Fruit fly (Drosophila melanogaster) whole organism, adult: ENCODE results near the gene CG6013.

Source experiments
- CG11617 ChIP-seq: fragments of 200-800 bp; sonication (Bioruptor generic); optimal IDR thresholded peaks from 2 replicates; lab custom pipeline; 2017; ENCODE audit warnings: mild to moderate bottlenecking, missing biosample characterization, missing genetic modification reagents, missing genetic modification characterization
- CG12768 ChIP-seq: fragments of 200-800 bp; sonication (Bioruptor generic); optimal IDR thresholded peaks from 2 replicates; lab custom pipeline; 2017; ENCODE audit warnings: missing biosample characterization, missing genetic modification characterization, mild to moderate bottlenecking, moderate library complexity, missing genetic modification reagents
- CG14711 ChIP-seq: fragments of 200-800 bp; sonication (Bioruptor generic); optimal IDR thresholded peaks from 2 replicates; lab custom pipeline; 2018; ENCODE audit warnings: missing biosample characterization, mild to moderate bottlenecking, missing genetic modification characterization, moderate library complexity
- CG1620 ChIP-seq: fragments of 200-800 bp; sonication (Bioruptor generic); optimal IDR thresholded peaks from 2 replicates; lab custom pipeline; 2016; ENCODE audit warnings: missing biosample characterization, missing genetic modification characterization
- CG33017 ChIP-seq: fragments of 200-800 bp; sonication (Bioruptor generic); optimal IDR thresholded peaks from 2 replicates; lab custom pipeline; 2018; ENCODE audit warnings: missing biosample characterization, mild to moderate bottlenecking, missing genetic modification characterization, moderate library complexity
- CG5204 ChIP-seq: fragments of 200-800 bp; sonication (Bioruptor generic); optimal IDR thresholded peaks from 2 replicates; lab custom pipeline; 2016; ENCODE audit warnings: missing biosample characterization, missing genetic modification characterization
- CG7045 ChIP-seq: fragments of 200-800 bp; sonication (Bioruptor generic); optimal IDR thresholded peaks from 2 replicates; lab custom pipeline; 2017; ENCODE audit warnings: missing biosample characterization, mild to moderate bottlenecking, missing genetic modification characterization
- CG7101 ChIP-seq: fragments of 200-800 bp; sonication (Bioruptor generic); optimal IDR thresholded peaks from 2 replicates; lab custom pipeline; 2018; ENCODE audit warnings: missing biosample characterization, mild to moderate bottlenecking, missing genetic modification characterization, moderate library complexity
- Clk ChIP-seq: fragments of 200-800 bp; sonication (Bioruptor generic); optimal IDR thresholded peaks from 2 replicates; lab custom pipeline; 2017; ENCODE audit warnings: missing biosample characterization, missing genetic modification characterization
- Crg-1 ChIP-seq: fragments of 200-800 bp; sonication (Bioruptor generic); optimal IDR thresholded peaks from 2 replicates; lab custom pipeline; 2016; ENCODE audit warnings: missing biosample characterization, missing genetic modification characterization
- Hr96 ChIP-seq: fragments of 200-800 bp; sonication (Bioruptor generic); optimal IDR thresholded peaks from 2 replicates; lab custom pipeline; 2016; ENCODE audit warnings: missing biosample characterization, missing genetic modification characterization
- Mnt ChIP-seq: fragments of 200-800 bp; sonication (Bioruptor generic); optimal IDR thresholded peaks from 2 replicates; lab custom pipeline; 2016; ENCODE audit warnings: missing biosample characterization, mild to moderate bottlenecking, missing genetic modification characterization
- bab1 ChIP-seq: fragments of 200-800 bp; sonication (Bioruptor generic); optimal IDR thresholded peaks from 3 replicates; lab custom pipeline; 2019; ENCODE audit warnings: missing biosample characterization, mild to moderate bottlenecking, missing genetic modification characterization, moderate library complexity
- cic ChIP-seq: fragments of 200-800 bp; sonication (Bioruptor generic); optimal IDR thresholded peaks from 2 replicates; lab custom pipeline; 2017; ENCODE audit warnings: missing biosample characterization, mild to moderate bottlenecking, missing genetic modification characterization, moderate library complexity
- cnc ChIP-seq, 2 experiments: fragments of >200 bp; optimal IDR thresholded peaks; 2 replicates each; lab custom pipeline; 2017
- kay ChIP-seq: fragments of 200-800 bp; sonication (Bioruptor generic); peaks from one replicate; lab custom pipeline; 2016; ENCODE audit warnings: missing biosample characterization, missing genetic modification characterization, borderline replicate concordance
- ovo ChIP-seq: fragments of 200-800 bp; sonication (Bioruptor generic); optimal IDR thresholded peaks from 2 replicates; lab custom pipeline; 2016; ENCODE audit warnings: missing biosample characterization, missing genetic modification characterization
- pad ChIP-seq: fragments of 200-800 bp; sonication (Bioruptor generic); optimal IDR thresholded peaks from 3 replicates; lab custom pipeline; 2017; ENCODE audit warnings: missing biosample characterization, missing genetic modification characterization, mild to moderate bottlenecking, moderate library complexity, missing genetic modification reagents
- tj ChIP-seq: fragments of 200-800 bp; sonication (Bioruptor generic); optimal IDR thresholded peaks from 3 replicates; lab custom pipeline; 2017; ENCODE audit warnings: missing biosample characterization, mild to moderate bottlenecking, missing genetic modification characterization, moderate library complexity
- toe ChIP-seq: fragments of 200-800 bp; sonication (Bioruptor generic); optimal IDR thresholded peaks from 2 replicates; lab custom pipeline; 2016; ENCODE audit warnings: missing biosample characterization, missing genetic modification characterization

CG6013 gene

DNA sequence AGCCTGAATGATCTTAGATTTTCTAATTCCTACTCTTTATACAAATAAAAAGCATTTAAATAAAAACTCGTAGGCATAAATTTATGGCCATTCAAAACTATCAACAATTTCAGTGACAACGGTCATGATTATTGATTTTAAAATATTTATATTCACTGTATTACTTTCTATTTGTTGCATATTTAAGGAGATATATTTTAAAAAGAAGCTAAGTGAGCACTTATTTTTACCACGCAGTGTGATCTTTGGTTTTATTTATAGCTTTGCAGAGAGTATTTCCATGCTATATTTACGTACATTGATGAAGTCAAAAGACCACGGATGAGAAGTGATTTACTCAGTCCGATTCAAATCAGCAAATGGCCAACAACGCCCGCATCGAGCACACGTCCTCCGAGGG is 6.5 kb upstream of the CG6013 start, which contains the start of gene CG14285:
Gene CG14285, plus strand, starts transcription at position 339 of the 400 bp plus-strand sequence.
- TF ChIP-seq CG1620 (GFP tag; lab: Kevin White, UChicago) (no peak), CG7045 (GFP tag; lab: Kevin White, UChicago) (no peak), CG14711 (tag; lab: Kevin White, UChicago) (no peak), bab1 (GFP tag; lab: Kevin White, UChicago) (no peak), Clk (GFP tag; lab: Kevin White, UChicago) (no peak), cic (no peak), CG33017 (tag; lab: Kevin White, UChicago) (no peak), kay (GFP tag; lab: Kevin White, UChicago) (no peak), CG5204 (GFP tag; lab: Kevin White, UChicago) (no peak), Crg-1 (GFP tag; lab: Kevin White, UChicago) (no peak), pad (GFP tag; lab: Kevin White, UChicago) (no peak), cnc (optimal IDR thresholded peaks at IDR 0.05; lab: Kevin White, UChicago) (no peak), Hr96 (no peak)

DNA sequence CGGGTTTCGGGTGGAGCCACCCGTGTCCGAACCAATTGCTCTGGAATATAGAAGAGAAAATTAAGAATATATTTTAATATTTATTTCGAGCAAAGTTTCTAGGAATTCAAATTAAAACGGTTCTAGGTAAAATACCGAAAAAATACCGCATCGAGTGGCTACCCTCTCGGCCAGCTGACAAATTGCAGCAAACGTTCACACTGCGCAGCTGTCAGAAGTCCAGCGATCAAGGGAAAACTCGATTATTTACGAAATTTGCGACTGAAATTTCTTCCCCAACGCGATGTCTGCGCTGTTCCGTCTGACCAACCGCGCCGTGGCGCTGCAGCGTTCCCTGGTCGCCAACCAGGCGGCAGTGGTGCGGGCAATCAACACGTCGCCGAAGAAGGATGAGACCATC is 4.1 kb upstream of the CG6013 start, which contains the start of gene NP15.6:
Gene NP15.6, plus strand, starts transcription at position 204 of the 400 bp plus-strand sequence.
- TF ChIP-seq CG14711 (tag; lab: Kevin White, UChicago), result no peak
- TF ChIP-seq CG7045 (GFP tag; lab: Kevin White, UChicago), result no peak
- TF ChIP-seq ovo, result no peak
- no peak for TF ChIP-seq bab1 (GFP tag; lab: Kevin White, UChicago)

DNA sequence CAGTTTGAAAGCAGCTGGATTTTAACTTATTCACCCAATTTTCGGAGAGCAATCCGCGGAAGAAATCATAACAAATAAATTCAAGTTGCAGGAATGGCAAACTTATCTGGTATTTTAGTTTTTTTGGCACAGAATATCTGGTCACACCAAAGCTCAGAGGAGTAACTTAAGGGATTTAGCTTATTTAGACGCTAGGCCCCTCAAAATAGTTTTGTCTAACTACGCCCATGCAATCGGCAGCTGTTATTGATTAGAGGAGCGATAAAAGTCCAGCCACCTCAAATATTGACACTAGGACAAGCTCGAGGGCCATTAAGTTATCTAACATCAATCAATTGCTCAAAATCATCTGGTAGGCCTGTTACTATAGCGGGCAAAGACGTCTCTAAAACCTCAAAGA is 2.5 kb upstream of the CG6013 start, which contains the start of the genes GatA and P5cr:
Gene GatA, minus strand, starts transcription at position 100 of the 400 bp plus-strand sequence.
Gene P5cr, plus strand, starts transcription at position 174 of the 400 bp plus-strand sequence.
- TF ChIP-seq CG33017 (tag; lab: Kevin White, UChicago), result peak; percentile 88
- TF ChIP-seq Crg-1 (GFP tag; lab: Kevin White, UChicago), result peak; percentile 86
- TF ChIP-seq ovo, result peak; percentile 26
- peak; percentile 72 for TF ChIP-seq CG11617 (GFP tag; lab: Kevin White, UChicago)
- no peak for TF ChIP-seq CG5204 (GFP tag; lab: Kevin White, UChicago)
- peak; percentile 40 for TF ChIP-seq Hr96
- TF ChIP-seq cic, result peak; percentile 59
- peak; percentile 75 for TF ChIP-seq Mnt (GFP tag; lab: Kevin White, UChicago)
- no peak for TF ChIP-seq kay (GFP tag; lab: Kevin White, UChicago)
- TF ChIP-seq CG14711 (tag; lab: Kevin White, UChicago), result peak; percentile 80
- TF ChIP-seq Clk (GFP tag; lab: Kevin White, UChicago), result peak; percentile 65
- TF ChIP-seq pad (GFP tag; lab: Kevin White, UChicago), result peak; percentile 56
- peak; percentile 83 for TF ChIP-seq CG12768 (GFP tag; lab: Kevin White, UChicago)
- TF ChIP-seq bab1 (GFP tag; lab: Kevin White, UChicago), result peak; percentile 68
- peak; percentile 85 for TF ChIP-seq CG7045 (GFP tag; lab: Kevin White, UChicago)
- no peak for TF ChIP-seq cnc (optimal IDR thresholded peaks at IDR 0.05; lab: Kevin White, UChicago)
- no peak for TF ChIP-seq toe (GFP tag; lab: Kevin White, UChicago)
- peak; percentile 8 for TF ChIP-seq tj
- TF ChIP-seq CG7101 (tag; lab: Kevin White, UChicago), result peak; percentile 86
- TF ChIP-seq CG1620 (GFP tag; lab: Kevin White, UChicago), result peak; percentile 75

DNA sequence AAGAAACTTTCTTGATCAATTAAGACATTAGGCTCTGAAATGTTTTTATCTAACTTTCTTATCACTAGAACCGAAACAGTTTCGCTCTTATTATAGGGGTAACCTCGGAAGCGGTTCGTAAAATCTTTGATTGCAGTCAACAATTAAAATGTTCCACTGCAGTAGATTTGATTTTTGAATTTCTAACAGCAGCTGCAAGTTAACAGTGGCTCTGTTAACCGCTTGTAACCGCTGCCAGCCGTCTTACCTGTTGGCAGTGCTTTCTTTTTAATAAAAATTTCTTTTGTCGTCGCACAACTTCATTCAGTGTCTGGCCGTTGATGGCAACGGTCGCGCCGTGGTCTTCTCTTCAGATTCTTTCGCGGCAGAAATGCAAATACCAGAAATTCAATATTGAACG is 1.9 kb downstream of the CG6013 start, which contains the start of gene CG6026:
Gene CG6026, plus strand, starts transcription at position 301 of the 400 bp plus-strand sequence.
- TF ChIP-seq CG1620 (GFP tag; lab: Kevin White, UChicago) (no peak), Mnt (GFP tag; lab: Kevin White, UChicago) (no peak), pad (GFP tag; lab: Kevin White, UChicago) (no peak), kay (GFP tag; lab: Kevin White, UChicago) (no peak), CG7045 (GFP tag; lab: Kevin White, UChicago) (no peak), cnc (optimal IDR thresholded peaks at IDR 0.05; lab: Kevin White, UChicago) (no peak), CG14711 (tag; lab: Kevin White, UChicago) (no peak), CG11617 (GFP tag; lab: Kevin White, UChicago) (no peak), CG33017 (tag; lab: Kevin White, UChicago) (no peak), CG12768 (GFP tag; lab: Kevin White, UChicago) (no peak), Clk (GFP tag; lab: Kevin White, UChicago) (no peak), bab1 (GFP tag; lab: Kevin White, UChicago) (no peak), toe (GFP tag; lab: Kevin White, UChicago) (no peak), CG5204 (GFP tag; lab: Kevin White, UChicago) (no peak), cic (no peak), CG7101 (tag; lab: Kevin White, UChicago) (no peak), ovo (no peak), Hr96 (no peak), tj (no peak)

DNA sequence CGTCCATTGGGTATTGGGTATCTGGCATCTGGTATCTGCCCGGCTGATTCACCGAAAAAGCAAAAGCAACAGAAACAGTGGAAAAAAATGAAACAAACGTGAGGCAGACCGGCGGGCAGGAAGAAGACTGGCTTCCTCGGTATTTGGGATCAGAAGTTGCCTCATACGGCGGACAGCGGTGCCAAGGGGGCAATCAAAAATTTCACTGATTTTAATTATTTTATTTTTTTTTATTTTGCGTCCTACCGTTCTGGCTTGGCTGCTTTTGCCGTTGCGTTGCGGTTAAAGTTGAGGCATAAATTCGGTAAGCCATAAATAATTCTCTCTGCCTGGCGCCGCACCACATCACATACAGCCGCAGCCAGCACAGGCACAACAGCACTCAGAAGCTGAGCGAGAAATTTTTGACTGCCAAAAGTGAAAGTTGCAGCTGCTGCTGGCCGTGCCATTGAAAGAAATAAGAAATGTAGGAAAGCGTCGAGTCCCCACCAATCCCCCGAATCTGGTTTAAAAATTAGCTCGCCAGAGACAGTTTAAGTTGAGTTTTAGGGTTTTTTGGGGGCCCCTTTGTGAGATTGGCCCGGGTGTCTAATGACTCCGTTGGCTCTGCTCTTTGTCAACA is 5.3 kb downstream of the CG6013 start:
- no peak for TF ChIP-seq toe (GFP tag; lab: Kevin White, UChicago)
- TF ChIP-seq CG7101 (tag; lab: Kevin White, UChicago), result no peak
- no peak for TF ChIP-seq tj
- TF ChIP-seq bab1 (GFP tag; lab: Kevin White, UChicago), result no peak
- no peak for TF ChIP-seq CG11617 (GFP tag; lab: Kevin White, UChicago)
- no peak for TF ChIP-seq CG7045 (GFP tag; lab: Kevin White, UChicago)
- TF ChIP-seq CG33017 (tag; lab: Kevin White, UChicago), result no peak
- TF ChIP-seq Crg-1 (GFP tag; lab: Kevin White, UChicago), result no peak
- no peak for TF ChIP-seq cic
- TF ChIP-seq CG14711 (tag; lab: Kevin White, UChicago), result no peak
- TF ChIP-seq pad (GFP tag; lab: Kevin White, UChicago), result no peak
- TF ChIP-seq ovo, result no peak
- no peak for TF ChIP-seq kay (GFP tag; lab: Kevin White, UChicago)
- no peak for TF ChIP-seq Mnt (GFP tag; lab: Kevin White, UChicago)
- no peak for TF ChIP-seq cnc (optimal IDR thresholded peaks at IDR 0.05; lab: Kevin White, UChicago)
- no peak for TF ChIP-seq CG12768 (GFP tag; lab: Kevin White, UChicago)
- no peak for TF ChIP-seq Hr96
